Fruit fly (Drosophila melanogaster) whole organism, adult: Measurements from ENCODE around the gene Lip4.

Experiments used
- CG11617 ChIP-seq: fragments of 200-800 bp; sonication (Bioruptor generic); optimal IDR thresholded peaks from 2 replicates; lab custom pipeline; 2017; ENCODE audit warnings: mild to moderate bottlenecking, missing biosample characterization, missing genetic modification reagents, missing genetic modification characterization
- CG14711 ChIP-seq: fragments of 200-800 bp; sonication (Bioruptor generic); optimal IDR thresholded peaks from 2 replicates; lab custom pipeline; 2018; ENCODE audit warnings: missing biosample characterization, mild to moderate bottlenecking, missing genetic modification characterization, moderate library complexity
- CG33017 ChIP-seq: fragments of 200-800 bp; sonication (Bioruptor generic); optimal IDR thresholded peaks from 2 replicates; lab custom pipeline; 2018; ENCODE audit warnings: missing biosample characterization, mild to moderate bottlenecking, missing genetic modification characterization, moderate library complexity
- CG5204 ChIP-seq: fragments of 200-800 bp; sonication (Bioruptor generic); optimal IDR thresholded peaks from 2 replicates; lab custom pipeline; 2016; ENCODE audit warnings: missing biosample characterization, missing genetic modification characterization
- Clk ChIP-seq: fragments of 200-800 bp; sonication (Bioruptor generic); optimal IDR thresholded peaks from 2 replicates; lab custom pipeline; 2017; ENCODE audit warnings: missing biosample characterization, missing genetic modification characterization
- Crg-1 ChIP-seq: fragments of 200-800 bp; sonication (Bioruptor generic); optimal IDR thresholded peaks from 2 replicates; lab custom pipeline; 2016; ENCODE audit warnings: missing biosample characterization, missing genetic modification characterization
- bab1 ChIP-seq: fragments of 200-800 bp; sonication (Bioruptor generic); optimal IDR thresholded peaks from 3 replicates; lab custom pipeline; 2019; ENCODE audit warnings: missing biosample characterization, mild to moderate bottlenecking, missing genetic modification characterization, moderate library complexity
- cnc ChIP-seq, 2 experiments: fragments of >200 bp; optimal IDR thresholded peaks; 2 replicates each; lab custom pipeline; 2017
- kay ChIP-seq: fragments of 200-800 bp; sonication (Bioruptor generic); peaks from one replicate; lab custom pipeline; 2016; ENCODE audit warnings: missing biosample characterization, missing genetic modification characterization, borderline replicate concordance
- ovo ChIP-seq: fragments of 200-800 bp; sonication (Bioruptor generic); optimal IDR thresholded peaks from 2 replicates; lab custom pipeline; 2016; ENCODE audit warnings: missing biosample characterization, missing genetic modification characterization
- pad ChIP-seq: fragments of 200-800 bp; sonication (Bioruptor generic); optimal IDR thresholded peaks from 3 replicates; lab custom pipeline; 2017; ENCODE audit warnings: missing biosample characterization, missing genetic modification characterization, mild to moderate bottlenecking, moderate library complexity, missing genetic modification reagents
- toe ChIP-seq: fragments of 200-800 bp; sonication (Bioruptor generic); optimal IDR thresholded peaks from 2 replicates; lab custom pipeline; 2016; ENCODE audit warnings: missing biosample characterization, missing genetic modification characterization

DNA sequence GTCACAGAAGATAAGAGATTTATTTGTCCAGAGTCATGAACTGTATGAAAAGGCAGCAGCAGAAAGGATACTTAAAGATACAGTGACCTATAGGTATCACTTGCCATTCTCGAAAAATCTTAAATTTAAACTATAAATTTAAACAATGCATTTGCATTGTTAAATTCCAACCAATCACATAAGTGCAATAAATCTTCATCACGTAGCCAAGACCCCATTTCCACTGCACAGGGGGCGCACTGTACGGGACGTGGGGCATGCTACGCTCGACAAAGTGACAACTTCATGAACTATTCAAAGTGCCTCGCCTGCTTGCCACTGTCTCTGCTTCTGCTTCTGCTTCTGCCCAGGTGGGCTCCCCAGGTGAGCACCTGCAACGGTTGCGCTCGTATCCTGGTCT, 27.9 kb downstream of the Lip4 start:
- no peak for TF ChIP-seq ovo (GFP tag; lab: Kevin White, UChicago)
- TF ChIP-seq cnc (optimal IDR thresholded peaks at IDR 0.05; lab: Kevin White, UChicago), result no peak
- TF ChIP-seq kay, result no peak
- no peak for TF ChIP-seq bab1 (GFP tag; lab: Kevin White, UChicago)
- TF ChIP-seq Crg-1 (GFP tag; lab: Kevin White, UChicago), result no peak
- no peak for TF ChIP-seq CG5204 (GFP tag; lab: Kevin White, UChicago)
- no peak for TF ChIP-seq CG14711 (tag; lab: Kevin White, UChicago)
- no peak for TF ChIP-seq CG11617 (GFP tag; lab: Kevin White, UChicago)
- TF ChIP-seq CG33017 (tag; lab: Kevin White, UChicago), result no peak
- TF ChIP-seq Clk (GFP tag; lab: Kevin White, UChicago), result no peak
- TF ChIP-seq pad (GFP tag; lab: Kevin White, UChicago), result no peak
- TF ChIP-seq toe (GFP tag; lab: Kevin White, UChicago), result no peak
